Worm (Caenorhabditis elegans): ENCODE measurements around the gene Y105C5B.17.

ce11 chrIV:15962219-15962762 is 610 bp upstream of the Y105C5B.17 start, which contains the start of gene lgc-19:
- TF ChIP-seq spr-3 (GFP tag; optimal IDR thresholded peaks at IDR 0.05) = no peak
- TF ChIP-seq aly-2 (tag; optimal IDR thresholded peaks at IDR 0.05) = no peak
- TF ChIP-seq hlh-30 (tag; optimal IDR thresholded peaks at IDR 0.05; ENCODE audit: insufficient read depth) = no peak
- TF ChIP-seq ces-1 (GFP tag; optimal IDR thresholded peaks at IDR 0.05) = no peak
- no peak for TF ChIP-seq mdl-1 (tag; optimal IDR thresholded peaks at IDR 0.05)

All from whole organism, L4 larva.